Worm (Caenorhabditis elegans) whole organism, L4 larva: ENCODE results near the gene frpr-7.

Experiments used
- D1046.2 ChIP-seq: fragments of 200-800 bp; sonication (Bioruptor generic); IDR thresholded peaks from 2 replicates; pipeline ENCODE4 v1.3.6; 2022; ENCODE audit warnings: missing genetic modification characterization, missing compliant biosample characterization
- F37D6.2 ChIP-seq: sonication (generic microtip); optimal IDR thresholded peaks from 2 replicates; lab custom pipeline; 2016; ENCODE audit warnings: mild to moderate bottlenecking, missing genetic modification characterization, missing compliant biosample characterization
- F49E8.2 ChIP-seq: sonication (generic microtip); optimal IDR thresholded peaks from 2 replicates; lab custom pipeline; 2016; ENCODE audit warnings: missing compliant biosample characterization, mild to moderate bottlenecking, missing genetic modification characterization, borderline replicate concordance
- T20F7.1 ChIP-seq: fragments of 200-800 bp; sonication (Bioruptor generic); optimal IDR thresholded peaks from 2 replicates; lab custom pipeline; 2018; ENCODE audit warnings: mild to moderate bottlenecking, missing genetic modification characterization, missing compliant biosample characterization
- T26A8.4 ChIP-seq: fragments of 200-800 bp; sonication (Bioruptor generic); IDR thresholded peaks from 2 replicates; pipeline ENCODE4 v1.3.6; 2022; ENCODE audit warnings: missing genetic modification characterization, missing compliant biosample characterization
- Y48G9A.11 ChIP-seq: fragments of 200-800 bp; sonication (Bioruptor generic); IDR thresholded peaks from 2 replicates; pipeline ENCODE4 v1.3.6; 2022; ENCODE audit warnings: missing genetic modification reagents, missing genetic modification characterization, missing compliant biosample characterization
- Y5F2A.4 ChIP-seq: fragments of 200-800 bp; sonication (Bioruptor generic); optimal IDR thresholded peaks from 2 replicates; lab custom pipeline; 2018; ENCODE audit warnings: mild to moderate bottlenecking, missing genetic modification characterization, missing compliant biosample characterization
- Y75B8A.6 ChIP-seq: fragments of 200-800 bp; sonication (Bioruptor generic); IDR thresholded peaks from 2 replicates; pipeline ENCODE4 v1.3.6; 2022; ENCODE audit warnings: missing genetic modification reagents, missing genetic modification characterization, missing compliant biosample characterization
- aha-1 ChIP-seq: fragments of 150-350 bp; peaks from one replicate; lab custom pipeline; 2014; ENCODE audit warnings: missing biosample characterization, missing genetic modification characterization
- ceh-20 ChIP-seq: fragments of 200-800 bp; sonication (Bioruptor generic); IDR thresholded peaks from 2 replicates; pipeline ENCODE4 v1.3.6; 2022; ENCODE audit warnings: missing genetic modification reagents, missing genetic modification characterization, missing compliant biosample characterization
- ceh-28 ChIP-seq: fragments of 150-350 bp; optimal IDR thresholded peaks from 2 replicates; lab custom pipeline; 2014; ENCODE audit warnings: missing biosample characterization, missing genetic modification reagents, missing genetic modification characterization
- ceh-62 ChIP-seq: sonication (generic microtip); optimal IDR thresholded peaks from 2 replicates; lab custom pipeline; 2017; ENCODE audit warnings: missing biosample characterization, missing genetic modification characterization
- ceh-82 ChIP-seq: sonication (generic microtip); optimal IDR thresholded peaks from 2 replicates; lab custom pipeline; 2017; ENCODE audit warnings: missing biosample characterization, missing genetic modification characterization
- ces-1 ChIP-seq: fragments of 150-350 bp; sonication (generic microtip); optimal IDR thresholded peaks from 4 replicates; lab custom pipeline; 2014; ENCODE audit warnings: missing biosample characterization, missing genetic modification reagents, missing genetic modification characterization
- cey-2 ChIP-seq: sonication (generic microtip); optimal IDR thresholded peaks from 3 replicates; lab custom pipeline; 2017; ENCODE audit warnings: missing genetic modification characterization, mild to moderate bottlenecking, missing compliant biosample characterization, antibody characterized with exemption, borderline replicate concordance; ENCODE audit not compliant: insufficient read depth
- ctbp-1 ChIP-seq: fragments of 200-800 bp; sonication (Bioruptor generic); IDR thresholded peaks from 2 replicates; pipeline ENCODE4 v1.3.6; 2022; ENCODE audit warnings: missing genetic modification reagents, missing genetic modification characterization, missing compliant biosample characterization
- daf-12 ChIP-seq: fragments of 150-350 bp; optimal IDR thresholded peaks from 2 replicates; lab custom pipeline; 2014; ENCODE audit warnings: missing biosample characterization, missing genetic modification reagents, missing genetic modification characterization
- daf-16 ChIP-seq, 3 experiments: sonication (generic microtip); optimal IDR thresholded peaks; 2 replicates each; lab custom pipeline; 2016 to 2017; ENCODE audit warnings: missing genetic modification characterization in 3 of 3, missing genetic modification reagents in 3 of 3, mild to moderate bottlenecking in 2 of 3, missing compliant biosample characterization in 2 of 3, missing biosample characterization in 1 of 3, moderate library complexity in 1 of 3
- dmd-6 ChIP-seq: fragments of 200-800 bp; sonication (Bioruptor generic); IDR thresholded peaks from 2 replicates; pipeline ENCODE4 v1.3.6; 2022; ENCODE audit warnings: missing genetic modification reagents, missing genetic modification characterization, missing compliant biosample characterization
- dmd-8 ChIP-seq: fragments of 200-800 bp; sonication (Bioruptor generic); IDR thresholded peaks from 2 replicates; pipeline ENCODE4 v1.3.6; 2022; ENCODE audit warnings: missing genetic modification characterization, missing compliant biosample characterization
- dmd-9 ChIP-seq: fragments of 200-800 bp; sonication (Bioruptor generic); IDR thresholded peaks from 2 replicates; pipeline ENCODE4 v1.3.6; 2022; ENCODE audit warnings: missing genetic modification reagents, missing genetic modification characterization, missing compliant biosample characterization
- dpl-1 ChIP-seq: fragments of 150-350 bp; optimal IDR thresholded peaks from 2 replicates; lab custom pipeline; 2014; ENCODE audit warnings: missing biosample characterization, missing genetic modification reagents, missing genetic modification characterization
- duxl-1 ChIP-seq: sonication (generic microtip); optimal IDR thresholded peaks from 2 replicates; lab custom pipeline; 2016; ENCODE audit warnings: mild to moderate bottlenecking, missing genetic modification characterization, moderate library complexity, missing compliant biosample characterization; ENCODE audit not compliant: poor library complexity
- dve-1 ChIP-seq: sonication (generic microtip); optimal IDR thresholded peaks from 2 replicates; lab custom pipeline; 2017; ENCODE audit warnings: antibody characterized with exemption, mild to moderate bottlenecking, missing genetic modification characterization, missing compliant biosample characterization; ENCODE audit not compliant: insufficient read depth
- egl-27 ChIP-seq: sonication (generic microtip); optimal IDR thresholded peaks from 3 replicates; lab custom pipeline; 2017; ENCODE audit warnings: missing biosample characterization, missing genetic modification reagents, missing genetic modification characterization
- gei-8 ChIP-seq: fragments of 200-800 bp; sonication (Bioruptor generic); optimal IDR thresholded peaks from 2 replicates; lab custom pipeline; 2018; ENCODE audit warnings: mild to moderate bottlenecking, missing genetic modification characterization, missing compliant biosample characterization
- lin-15B ChIP-seq: fragments of 150-350 bp; sonication (generic microtip); optimal IDR thresholded peaks from 3 replicates; lab custom pipeline; 2014; ENCODE audit warnings: missing biosample characterization, missing genetic modification characterization
- lin-38 ChIP-seq: fragments of 200-800 bp; sonication (Bioruptor generic); IDR thresholded peaks from 2 replicates; pipeline ENCODE4 v1.3.6; 2022; ENCODE audit warnings: missing genetic modification reagents, missing genetic modification characterization, missing compliant biosample characterization
- lin-39 ChIP-seq: fragments of 150-350 bp; optimal IDR thresholded peaks from 2 replicates; lab custom pipeline; 2014; ENCODE audit warnings: missing biosample characterization, missing genetic modification reagents, missing genetic modification characterization
- lir-3 ChIP-seq: sonication (generic microtip); optimal IDR thresholded peaks from 2 replicates; lab custom pipeline; 2016; ENCODE audit warnings: mild to moderate bottlenecking, missing genetic modification characterization, missing compliant biosample characterization
- madf-5 ChIP-seq, 2 experiments: fragments of 200-800 bp; sonication (Bioruptor generic); IDR thresholded peaks; 2 replicates each; pipeline ENCODE4 v1.3.6; 2022; ENCODE audit warnings: missing compliant biosample characterization in 2 of 2, missing genetic modification characterization in 2 of 2
- madf-9 ChIP-seq: fragments of 200-800 bp; sonication (Bioruptor generic); conservative IDR thresholded peaks from 2 replicates; pipeline ENCODE4 v1.3.6; 2022; ENCODE audit warnings: missing genetic modification reagents, missing genetic modification characterization, missing compliant biosample characterization
- mep-1 ChIP-seq: fragments of 150-350 bp; sonication (generic microtip); optimal IDR thresholded peaks from 3 replicates; lab custom pipeline; 2014; ENCODE audit warnings: missing biosample characterization, missing genetic modification characterization
- mes-2 ChIP-seq: sonication (generic microtip); optimal IDR thresholded peaks from 2 replicates; lab custom pipeline; 2016; ENCODE audit warnings: missing genotype, mild to moderate bottlenecking, missing genetic modification characterization, missing compliant biosample characterization; ENCODE audit not compliant: poor library complexity, severe bottlenecking
- mxl-3 ChIP-seq: fragments of 200-800 bp; sonication (Bioruptor generic); optimal IDR thresholded peaks from 2 replicates; lab custom pipeline; 2018; ENCODE audit warnings: mild to moderate bottlenecking, missing genetic modification characterization, missing compliant biosample characterization
- nhr-237 ChIP-seq: sonication (generic microtip); optimal IDR thresholded peaks from 2 replicates; lab custom pipeline; 2017; ENCODE audit warnings: missing biosample characterization, missing genetic modification characterization
- nhr-42 ChIP-seq: fragments of 200-800 bp; sonication (Bioruptor generic); IDR thresholded peaks from 2 replicates; pipeline ENCODE4 v1.3.6; 2022; ENCODE audit warnings: missing genetic modification characterization, missing compliant biosample characterization
- nhr-6 ChIP-seq: fragments of 150-350 bp; optimal IDR thresholded peaks from 2 replicates; lab custom pipeline; 2014; ENCODE audit warnings: missing biosample characterization, missing genetic modification characterization
- php-3 ChIP-seq: fragments of 200-800 bp; sonication (Bioruptor generic); IDR thresholded peaks from 2 replicates; pipeline ENCODE4 v1.3.6; 2022; ENCODE audit warnings: missing genetic modification reagents, missing genetic modification characterization, missing compliant biosample characterization
- pqm-1 ChIP-seq: sonication (generic microtip); optimal IDR thresholded peaks from 2 replicates; lab custom pipeline; 2017; ENCODE audit warnings: missing biosample characterization, missing genetic modification characterization
- set-16 ChIP-seq: fragments of 200-800 bp; sonication (Bioruptor generic); IDR thresholded peaks from 2 replicates; pipeline ENCODE4 v1.3.6; 2022; ENCODE audit warnings: missing genetic modification reagents, missing genetic modification characterization, missing compliant biosample characterization
- skn-1 ChIP-seq: fragments of 150-350 bp; optimal IDR thresholded peaks from 2 replicates; lab custom pipeline; 2014; ENCODE audit warnings: missing biosample characterization, missing genetic modification characterization
- snpc-1.2 ChIP-seq: fragments of 200-800 bp; sonication (Bioruptor generic); IDR thresholded peaks from 2 replicates; pipeline ENCODE4 v1.3.6; 2022; ENCODE audit warnings: missing genetic modification reagents, missing genetic modification characterization, missing compliant biosample characterization
- snpc-4 ChIP-seq: fragments of 150-350 bp; optimal IDR thresholded peaks from 2 replicates; lab custom pipeline; 2014; ENCODE audit warnings: missing biosample characterization, missing genetic modification characterization
- spr-3 ChIP-seq: fragments of 200-800 bp; sonication (Bioruptor generic); optimal IDR thresholded peaks from 2 replicates; lab custom pipeline; 2018; ENCODE audit warnings: mild to moderate bottlenecking, missing genetic modification characterization, missing compliant biosample characterization
- unc-39 ChIP-seq: sonication (generic microtip); optimal IDR thresholded peaks from 2 replicates; lab custom pipeline; 2017; ENCODE audit warnings: missing biosample characterization, missing genetic modification characterization
- vab-7 ChIP-seq: fragments of 200-800 bp; sonication (Bioruptor generic); IDR thresholded peaks from 2 replicates; pipeline ENCODE4 v1.3.6; 2022; ENCODE audit warnings: missing genetic modification reagents, missing genetic modification characterization, missing compliant biosample characterization
- zag-1 ChIP-seq: fragments of 150-350 bp; optimal IDR thresholded peaks from 2 replicates; lab custom pipeline; 2014; ENCODE audit warnings: missing biosample characterization, missing genetic modification characterization

frpr-7 gene

DNA sequence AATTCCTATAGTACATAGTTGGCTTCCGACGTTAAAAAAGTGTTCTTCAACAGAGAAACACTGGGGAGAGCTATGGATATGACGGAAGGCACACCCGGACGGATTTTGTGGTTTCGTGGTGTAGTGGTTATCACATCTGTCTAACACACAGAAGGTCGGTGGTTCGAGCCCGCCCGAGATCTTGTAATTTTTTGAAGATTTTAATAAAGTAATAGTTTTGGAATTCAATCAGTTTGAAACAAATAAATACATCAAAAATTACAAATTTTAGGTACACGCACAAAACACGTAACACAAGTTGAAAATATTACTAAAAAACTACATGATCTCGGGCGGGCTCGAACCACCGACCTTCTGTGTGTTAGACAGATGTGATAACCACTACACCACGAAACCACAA, 31.5 kb upstream of the frpr-7 start (continued):
- no peak for TF ChIP-seq F37D6.2 (tag; lab: Kevin White, UChicago)
- TF ChIP-seq lir-3 (tag; lab: Kevin White, UChicago) = no peak
- 0 out of 4 replicates have a peak, but pooled peaks of 1 of the 2 experiments have one; percentile 58 for TF ChIP-seq madf-5 (GFP tag; IDR thresholded peaks at IDR 0.05; lab: Robert Waterston, UW)
- TF ChIP-seq vab-7 (GFP tag; lab: Robert Waterston, UW) = peak; percentile 63
- no peak for TF ChIP-seq pqm-1 (tag; lab: Kevin White, UChicago)

DNA sequence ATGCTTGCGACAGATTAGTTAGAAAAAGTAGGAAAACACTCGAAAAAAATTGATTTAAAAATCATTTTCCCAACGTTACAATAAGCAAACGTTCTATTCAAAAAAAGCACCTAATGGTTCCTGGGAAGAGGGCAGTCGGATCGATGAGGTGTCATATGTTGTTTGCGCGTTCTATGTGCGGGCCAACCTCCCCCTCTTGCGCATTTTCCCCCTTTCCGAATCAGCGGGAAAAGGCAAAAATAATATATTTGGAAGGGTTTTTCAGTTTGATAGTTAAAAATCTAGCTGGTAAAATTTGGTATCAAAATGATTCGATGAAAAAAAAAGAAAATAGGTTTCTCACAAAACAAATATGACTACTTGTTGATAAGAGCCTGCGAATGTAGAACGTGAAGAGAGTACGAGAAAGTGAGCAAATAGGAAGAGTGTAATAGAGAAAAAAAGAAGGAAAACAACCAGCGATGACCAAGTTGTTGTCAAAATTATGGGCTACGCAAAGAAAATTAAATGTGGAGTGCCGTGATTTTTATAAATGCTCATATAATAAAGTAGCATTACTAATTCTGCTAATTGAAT, 30.8 kb upstream of the frpr-7 start:
- TF ChIP-seq snpc-4 (tag; lab: Kevin White, UChicago) = no peak
- TF ChIP-seq daf-12 = no peak
- TF ChIP-seq mxl-3 (GFP tag; lab: Kevin White, UChicago) = no peak
- TF ChIP-seq dmd-8 = no peak
- TF ChIP-seq T20F7.1 (GFP tag; lab: Kevin White, UChicago) = no peak
- no peak for TF ChIP-seq nhr-42
- no peak for TF ChIP-seq nhr-6 (tag; lab: Kevin White, UChicago)
- no peak for TF ChIP-seq skn-1 (tag; lab: Kevin White, UChicago)
- no peak for TF ChIP-seq ces-1 (GFP tag; lab: Kevin White, UChicago)
- TF ChIP-seq daf-16 (GFP tag; optimal IDR thresholded peaks at IDR 0.05; lab: Kevin White, UChicago) = no peak
- TF ChIP-seq daf-16 (tag; optimal IDR thresholded peaks at IDR 0.05; lab: Kevin White, UChicago) = peak; percentile 88
- TF ChIP-seq ceh-82 (tag; lab: Kevin White, UChicago) = no peak
- no peak for TF ChIP-seq egl-27 (tag; lab: Kevin White, UChicago)
- no peak; the same call in 1 of the 2 replicates for TF ChIP-seq T26A8.4 (GFP tag; lab: Robert Waterston, UW)
- peak; percentile 36; the same call in 1 of the 2 replicates for TF ChIP-seq ctbp-1
- peak; percentile 3 for TF ChIP-seq F37D6.2 (tag; lab: Kevin White, UChicago)
- TF ChIP-seq php-3 (GFP tag; lab: Robert Waterston, UW) = no peak
- no peak for TF ChIP-seq ceh-62 (tag; lab: Kevin White, UChicago)
- no peak for TF ChIP-seq set-16 (GFP tag; lab: Robert Waterston, UW)
- TF ChIP-seq lin-15B = no peak
- TF ChIP-seq Y48G9A.11 (GFP tag; lab: Robert Waterston, UW) = no peak
- no peak for TF ChIP-seq F49E8.2 (tag; lab: Kevin White, UChicago)
- no peak for TF ChIP-seq lin-39 (tag; lab: Kevin White, UChicago)
- no peak for TF ChIP-seq zag-1
- peak; percentile 61 for TF ChIP-seq mes-2 (tag; lab: Kevin White, UChicago)
- TF ChIP-seq cey-2 (tag; lab: Kevin White, UChicago) = no peak
- peak; percentile 44; the same call in 1 of the 2 replicates for TF ChIP-seq dmd-6 (GFP tag; lab: Robert Waterston, UW)
- no peak for TF ChIP-seq madf-9 (GFP tag; lab: Robert Waterston, UW)
- peak; percentile 70 for TF ChIP-seq dpl-1 (GFP tag; lab: Kevin White, UChicago)
- no peak for TF ChIP-seq spr-3 (GFP tag; lab: Kevin White, UChicago)
- TF ChIP-seq mep-1 = peak; percentile 74
- TF ChIP-seq ceh-28 (tag; lab: Kevin White, UChicago) = peak; percentile 11
- no peak for TF ChIP-seq gei-8 (GFP tag; lab: Kevin White, UChicago)
- TF ChIP-seq lin-38 = no peak
- no peak for TF ChIP-seq unc-39 (tag; lab: Kevin White, UChicago)
- no peak for TF ChIP-seq aha-1 (tag; lab: Kevin White, UChicago)
- TF ChIP-seq vab-7 (GFP tag; lab: Robert Waterston, UW) = no peak
- no peak for TF ChIP-seq dmd-9
- no peak for TF ChIP-seq D1046.2 (GFP tag; lab: Robert Waterston, UW)
- no peak for TF ChIP-seq Y5F2A.4
- TF ChIP-seq dve-1 (tag; lab: Kevin White, UChicago) = peak; percentile 5
- TF ChIP-seq duxl-1 (tag; lab: Kevin White, UChicago) = no peak
- no peak for TF ChIP-seq Y75B8A.6 (GFP tag; lab: Robert Waterston, UW)
- TF ChIP-seq nhr-237 (tag; lab: Kevin White, UChicago) = no peak
- no peak for TF ChIP-seq snpc-1.2
- peak; percentile 26; the same call in 1 of the 2 replicates for TF ChIP-seq ceh-20 (GFP tag; lab: Robert Waterston, UW)
